Fruit fly (Drosophila melanogaster): Measurements from ENCODE around the gene CG42458.
A peak's percentile ranks its signal among the peaks of the same experiment; 100 is the strongest.

CG42458 gene

DNA sequence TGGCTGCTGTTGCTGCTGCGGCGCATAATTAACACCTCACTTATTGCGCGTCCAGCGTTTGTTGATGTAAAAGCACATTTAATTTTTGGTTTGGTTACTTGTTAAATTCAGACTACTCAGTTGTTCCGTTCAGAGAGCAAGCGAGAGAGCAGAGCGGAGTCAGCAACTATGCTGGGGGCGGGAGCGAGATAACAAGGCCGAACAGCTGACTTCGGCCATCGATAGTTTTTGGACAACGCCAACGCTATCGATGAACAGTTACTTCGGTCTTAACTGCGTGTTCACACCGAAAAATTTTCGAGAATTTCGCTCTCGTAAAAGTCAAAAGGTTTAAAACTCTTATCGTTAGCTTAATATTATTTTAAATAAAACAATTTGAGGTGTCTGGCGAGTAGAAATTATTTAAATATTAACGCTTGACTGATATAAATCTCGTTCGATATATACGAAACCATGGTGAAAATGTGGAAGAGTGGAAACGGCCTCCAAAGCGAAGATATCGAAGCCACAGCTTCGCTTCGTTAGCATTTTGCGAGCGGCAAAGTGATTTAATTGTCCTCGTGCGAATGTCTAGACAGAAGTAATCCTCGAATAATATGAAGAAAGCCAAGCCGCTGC lies 42.2 kb upstream of the CG42458 start, which contains the start of the genes SMSr and smid (continued):
- TF ChIP-seq luna (GFP tag; optimal IDR thresholded peaks at IDR 0.05), result no peak
- no peak for TF ChIP-seq TFAM (GFP tag; optimal IDR thresholded peaks at IDR 0.05)
- TF ChIP-seq ttk (GFP tag; IDR thresholded peaks at IDR 0.05), result no peak

DNA sequence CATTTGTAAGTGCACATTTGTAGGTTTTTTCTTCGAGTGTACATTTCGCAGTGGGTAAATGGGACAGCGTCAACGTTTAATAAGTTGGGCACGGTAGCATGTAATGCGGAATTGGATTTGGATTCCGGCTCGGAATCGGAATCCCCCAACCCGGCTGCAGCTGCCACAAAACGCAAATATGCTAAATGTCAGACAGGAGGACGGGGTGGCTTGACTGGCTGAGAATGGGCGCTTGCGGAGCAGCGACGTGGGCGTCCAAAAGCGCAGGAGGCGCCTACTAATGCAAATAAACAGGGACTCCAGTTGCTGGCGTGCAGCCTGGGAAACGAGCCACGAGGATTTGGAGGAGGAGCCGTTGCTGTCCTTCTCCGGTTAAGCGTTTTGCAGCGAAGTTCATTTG lies 35.8 kb upstream of the CG42458 start, which contains the start of gene CG8564:
Gene CG8564, minus strand, starts transcription at position 101 of the 400 bp plus-strand sequence.
- TF ChIP-seq Ets65A (GFP tag) (peak; percentile 13), CG7839 (tag; optimal IDR thresholded peaks at IDR 0.05) (no peak), Poxn (GFP tag; IDR thresholded peaks at IDR 0.05) (no peak), NC2α (GFP tag; optimal IDR thresholded peaks at IDR 0.05) (no peak), tgo (GFP tag; IDR thresholded peaks at IDR 0.05) (no peak), CG32772 (GFP tag; IDR thresholded peaks at IDR 0.05) (no peak), CG14710 (tag; optimal IDR thresholded peaks at IDR 0.05) (no peak), CG10431 (GFP tag; optimal IDR thresholded peaks at IDR 0.05) (no peak), CTCF (GFP tag; optimal IDR thresholded peaks at IDR 0.05) (no peak), CG4328 (GFP tag; optimal IDR thresholded peaks at IDR 0.05) (no peak), Mes4 (GFP tag; optimal IDR thresholded peaks at IDR 0.05) (no peak), BtbVII (GFP tag; optimal IDR thresholded peaks at IDR 0.05) (no peak), lov (optimal IDR thresholded peaks at IDR 0.05) (no peak), lov (GFP tag; IDR thresholded peaks at IDR 0.05) (0 out of 3 replicates have a peak, but pooled peaks have one; percentile 37)

DNA sequence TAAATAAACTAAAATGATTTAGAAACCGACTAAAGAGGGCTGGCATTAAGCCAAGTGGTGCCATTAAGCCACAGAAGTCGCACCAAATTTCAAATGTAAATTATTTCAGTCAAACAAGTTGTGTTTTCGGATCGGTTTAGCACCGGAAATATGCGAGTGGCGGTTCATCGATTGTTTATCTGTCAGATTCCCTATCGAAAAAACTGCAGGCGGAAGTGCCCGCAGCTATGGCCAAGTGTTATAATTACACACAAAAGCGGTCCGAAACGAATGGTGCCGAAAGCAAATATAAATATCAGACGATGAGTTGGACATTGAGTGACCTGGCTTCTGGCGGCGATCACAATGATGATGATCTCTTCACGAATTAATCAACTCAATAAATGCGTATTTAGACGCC lies 33.6 kb upstream of the CG42458 start:
- TF ChIP-seq chinmo (GFP tag; IDR thresholded peaks at IDR 0.05; ENCODE audit: partially characterized antibody) (0 out of 4 replicates have a peak, but pooled peaks have one; percentile 51), CG1602 (GFP tag; optimal IDR thresholded peaks at IDR 0.05) (no peak), Eip74EF (GFP tag; optimal IDR thresholded peaks at IDR 0.05) (peak in 1 of 2 experiments; percentile 68)

DNA sequence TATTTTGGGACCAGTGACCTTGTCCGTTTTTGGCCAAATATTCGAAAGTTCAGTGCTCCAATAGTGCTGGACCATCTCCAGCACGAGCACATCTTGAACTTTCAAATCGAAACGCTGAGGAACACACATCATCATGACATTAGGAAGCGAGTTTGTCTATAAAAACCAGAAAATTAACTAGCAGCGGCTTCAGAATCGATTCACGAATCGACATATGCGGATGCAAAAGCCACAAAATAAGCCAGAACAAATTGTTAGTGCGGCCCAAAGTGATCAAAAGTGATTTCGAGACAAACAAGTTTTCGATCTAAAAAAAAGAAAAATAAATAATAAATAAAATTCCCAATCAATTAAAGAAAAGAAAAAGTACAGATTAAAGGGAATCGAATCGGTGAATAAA lies 33.2 kb upstream of the CG42458 start, which contains the start of gene CG8563:
Gene CG8563, plus strand, starts transcription at position 301 of the 400 bp plus-strand sequence.
- no peak for TF ChIP-seq gt (GFP tag; IDR thresholded peaks at IDR 0.05)
- TF ChIP-seq ind (GFP tag; optimal IDR thresholded peaks at IDR 0.05), result no peak
- TF ChIP-seq Dip3 (GFP tag; optimal IDR thresholded peaks at IDR 0.05), result no peak
- TF ChIP-seq CG14441 (GFP tag; IDR thresholded peaks at IDR 0.05), result no peak
- TF ChIP-seq HLHmδ (GFP tag; optimal IDR thresholded peaks at IDR 0.05), result no peak
- TF ChIP-seq CG15514 (GFP tag; optimal IDR thresholded peaks at IDR 0.05), result no peak
- TF ChIP-seq hb (GFP tag; IDR thresholded peaks at IDR 0.05; ENCODE audit: partially characterized antibody), result no peak
- TF ChIP-seq CG2199 (GFP tag; IDR thresholded peaks at IDR 0.05), result no peak
- no peak for TF ChIP-seq CG12155 (GFP tag; optimal IDR thresholded peaks at IDR 0.05)
- TF ChIP-seq CG6175 (GFP tag; IDR thresholded peaks at IDR 0.05), result no peak
- no peak for TF ChIP-seq unpg (GFP tag; optimal IDR thresholded peaks at IDR 0.05)
- TF ChIP-seq bcd (GFP tag; optimal IDR thresholded peaks at IDR 0.05), result no peak
- TF ChIP-seq CG1832 (GFP tag; optimal IDR thresholded peaks at IDR 0.05), result no peak
- no peak for TF ChIP-seq ci (GFP tag; IDR thresholded peaks at IDR 0.05)
- no peak for TF ChIP-seq Max (GFP tag; optimal IDR thresholded peaks at IDR 0.05)
- no peak for TF ChIP-seq HLH3B (GFP tag; IDR thresholded peaks at IDR 0.05)
- no peak for TF ChIP-seq vvl (GFP tag; IDR thresholded peaks at IDR 0.05)
- no peak for TF ChIP-seq Lpt (GFP tag; optimal IDR thresholded peaks at IDR 0.05)
- TF ChIP-seq gcm (GFP tag; optimal IDR thresholded peaks at IDR 0.05), result no peak
- no peak for TF ChIP-seq abd-A (tag; optimal IDR thresholded peaks at IDR 0.05)
